Fruit fly (Drosophila melanogaster): ENCODE data around the gene smog.

smog gene

dm6 chr2L:4915715-4916153 lies 63.1 kb downstream of the smog start (continued):
- TF ChIP-seq CG33213 (GFP tag; optimal IDR thresholded peaks at IDR 0.05) (peak; percentile 8), CG9817 (tag; optimal IDR thresholded peaks at IDR 0.05) (no peak), CG5953 (GFP tag; IDR thresholded peaks at IDR 0.05) (no peak), D (optimal IDR thresholded peaks at IDR 0.05) (no peak), D (GFP tag; optimal IDR thresholded peaks at IDR 0.05) (peak; percentile 4), Antp (GFP tag; optimal IDR thresholded peaks at IDR 0.05) (no peak), CG17328 (GFP tag; IDR thresholded peaks at IDR 0.05) (no peak), tgo (GFP tag; IDR thresholded peaks at IDR 0.05) (0 out of 3 replicates have a peak, but pooled peaks have one; percentile 31), unpg (GFP tag; optimal IDR thresholded peaks at IDR 0.05) (peak; percentile 22), CG17829 (tag; optimal IDR thresholded peaks at IDR 0.05) (peak; percentile 30), row (GFP tag; IDR thresholded peaks at IDR 0.05) (peak; percentile 35; the same call in 1 of the 3 replicates), Hmr (GFP tag; optimal IDR thresholded peaks at IDR 0.05) (no peak), Hr51 (GFP tag; optimal IDR thresholded peaks at IDR 0.05) (peak in 1 of 2 experiments; percentile 28), ara (GFP tag; IDR thresholded peaks at IDR 0.05) (no peak), Xbp1 (GFP tag; optimal IDR thresholded peaks at IDR 0.05) (no peak), CG1529 (GFP tag; optimal IDR thresholded peaks at IDR 0.05) (peak; percentile 28), Rfx (GFP tag; IDR thresholded peaks at IDR 0.05) (no peak), lab (GFP tag; optimal IDR thresholded peaks at IDR 0.05) (peak; percentile 50), CG15696 (tag; optimal IDR thresholded peaks at IDR 0.05) (peak; percentile 26), sens (GFP tag) (peak; percentile 87), Nf-YB (GFP tag; optimal IDR thresholded peaks at IDR 0.05) (no peak), Deaf1 (tag; optimal IDR thresholded peaks at IDR 0.05) (no peak), fd96Cb (tag; optimal IDR thresholded peaks at IDR 0.05) (peak; percentile 50), odd (GFP tag; optimal IDR thresholded peaks at IDR 0.05) (no peak), shn (GFP tag; optimal IDR thresholded peaks at IDR 0.05) (no peak), CG2678 (tag; optimal IDR thresholded peaks at IDR 0.05) (peak; percentile 50), H15 (GFP tag; IDR thresholded peaks at IDR 0.05) (0 out of 3 replicates have a peak, but pooled peaks have one; percentile 59), CG4424 (GFP tag; optimal IDR thresholded peaks at IDR 0.05) (peak; percentile 5), CG16863 (GFP tag; optimal IDR thresholded peaks at IDR 0.05) (no peak), D19A (tag; optimal IDR thresholded peaks at IDR 0.05) (peak; percentile 36), Xrp1 (GFP tag; IDR thresholded peaks at IDR 0.05) (peak; percentile 39), Neu2 (GFP tag; optimal IDR thresholded peaks at IDR 0.05; ENCODE audit: borderline replicate concordance) (no peak), grau (tag; optimal IDR thresholded peaks at IDR 0.05) (peak; percentile 23), Asciz (GFP tag; optimal IDR thresholded peaks at IDR 0.05) (peak; percentile 44), CG14667 (GFP tag; IDR thresholded peaks at IDR 0.05) (no peak), BtbVII (GFP tag; optimal IDR thresholded peaks at IDR 0.05) (peak; percentile 30), dimm (GFP tag; IDR thresholded peaks at IDR 0.05) (no peak), Meics (GFP tag; optimal IDR thresholded peaks at IDR 0.05) (peak; percentile 5), CG8924 (tag; optimal IDR thresholded peaks at IDR 0.05) (peak; percentile 41), Dip2 (GFP tag; IDR thresholded peaks at IDR 0.05) (no peak), CG7556 (GFP tag; optimal IDR thresholded peaks at IDR 0.05) (peak; percentile 40), vvl (GFP tag; IDR thresholded peaks at IDR 0.05) (0 out of 2 replicates have a peak, but pooled peaks have one; percentile 22), gsb-n (tag; optimal IDR thresholded peaks at IDR 0.05) (peak; percentile 6), ATbp (GFP tag; optimal IDR thresholded peaks at IDR 0.05) (peak; percentile 47), CG12071 (GFP tag; optimal IDR thresholded peaks at IDR 0.05) (no peak), onecut (GFP tag; IDR thresholded peaks at IDR 0.05) (0 out of 2 replicates have a peak, but pooled peaks have one; percentile 16), chm (GFP tag; IDR thresholded peaks at IDR 0.05) (no peak), ci (GFP tag; IDR thresholded peaks at IDR 0.05) (0 out of 3 replicates have a peak, but pooled peaks have one; percentile 40), CG15073 (GFP tag; optimal IDR thresholded peaks at IDR 0.05) (no peak), dysf (GFP tag; IDR thresholded peaks at IDR 0.05) (peak; percentile 36; the same call in 1 of the 3 replicates), Hr3 (GFP tag; optimal IDR thresholded peaks at IDR 0.05) (peak; percentile 17)
